Fruit fly (Drosophila melanogaster) whole organism, embryonic: ENCODE data around the gene CG9550.

Experiments used
- BtbVII ChIP-seq: fragments of 200-800 bp; sonication (Bioruptor generic); optimal IDR thresholded peaks from 3 replicates; lab custom pipeline; 2017; ENCODE audit warnings: missing biosample characterization, mild to moderate bottlenecking, missing genetic modification characterization
- CG10543 ChIP-seq: fragments of 200-800 bp; sonication (Bioruptor generic); optimal IDR thresholded peaks from 3 replicates; lab custom pipeline; 2017; ENCODE audit warnings: missing biosample characterization, mild to moderate bottlenecking, missing genetic modification characterization, moderate library complexity
- CG12299 ChIP-seq: fragments of 200-800 bp; sonication (Bioruptor generic); optimal IDR thresholded peaks from 2 replicates; lab custom pipeline; 2018; ENCODE audit warnings: missing biosample characterization, mild to moderate bottlenecking, missing genetic modification characterization
- CG12942 ChIP-seq: fragments of 200-800 bp; sonication (Bioruptor generic); optimal IDR thresholded peaks from 3 replicates; lab custom pipeline; 2016; ENCODE audit warnings: missing biosample characterization, missing genetic modification characterization
- CG13296 ChIP-seq: fragments of 200-800 bp; sonication (Bioruptor generic); optimal IDR thresholded peaks from 3 replicates; lab custom pipeline; 2018; ENCODE audit warnings: missing biosample characterization, mild to moderate bottlenecking, missing genetic modification characterization
- CG15601 ChIP-seq: fragments of 200-800 bp; sonication (Bioruptor generic); optimal IDR thresholded peaks from 3 replicates; lab custom pipeline; 2019; ENCODE audit warnings: missing biosample characterization, mild to moderate bottlenecking, missing genetic modification characterization, moderate library complexity
- CG16813 ChIP-seq: fragments of 200-800 bp; sonication (Bioruptor generic); IDR thresholded peaks from 3 replicates; pipeline ENCODE4 v1.3.6; 2022; ENCODE audit warnings: missing biosample characterization, missing genetic modification characterization; ENCODE audit not compliant: partially characterized antibody
- CG16863 ChIP-seq: fragments of 200-800 bp; sonication (Bioruptor generic); optimal IDR thresholded peaks from 3 replicates; lab custom pipeline; 2016; ENCODE audit warnings: missing biosample characterization, missing genetic modification characterization
- CG2202 ChIP-seq: fragments of 200-800 bp; sonication (Bioruptor generic); optimal IDR thresholded peaks from 2 replicates; lab custom pipeline; 2018; ENCODE audit warnings: missing biosample characterization, mild to moderate bottlenecking, missing genetic modification characterization
- CG3065 ChIP-seq: fragments of 200-800 bp; sonication (Bioruptor generic); optimal IDR thresholded peaks from 2 replicates; lab custom pipeline; 2016; ENCODE audit warnings: missing biosample characterization, missing genetic modification characterization
- CG31441 ChIP-seq: fragments of 200-800 bp; sonication (Bioruptor generic); IDR thresholded peaks from 2 replicates; pipeline ENCODE4 v1.3.6; 2022; ENCODE audit warnings: missing biosample characterization, missing genetic modification characterization
- CG4328 ChIP-seq: fragments of 200-800 bp; sonication (Bioruptor generic); optimal IDR thresholded peaks from 3 replicates; lab custom pipeline; 2017; ENCODE audit warnings: missing biosample characterization, missing genetic modification reagents, missing genetic modification characterization
- CG4854 ChIP-seq: fragments of 200-800 bp; sonication (Bioruptor generic); optimal IDR thresholded peaks from 2 replicates; lab custom pipeline; 2016; ENCODE audit warnings: missing biosample characterization, missing genetic modification characterization, inconsistent platforms
- CG6175 ChIP-seq: fragments of 200-800 bp; sonication (Bioruptor generic); IDR thresholded peaks from 3 replicates; pipeline ENCODE4 v1.3.6; 2022; ENCODE audit warnings: missing biosample characterization, missing genetic modification characterization
- CG6689 ChIP-seq: fragments of 200-800 bp; sonication (Bioruptor generic); IDR thresholded peaks from 2 replicates; pipeline ENCODE4 v1.3.6; 2022; ENCODE audit warnings: missing biosample characterization, missing genetic modification characterization
- CG6813 ChIP-seq: fragments of 200-800 bp; sonication (Bioruptor generic); optimal IDR thresholded peaks from 2 replicates; lab custom pipeline; 2017; ENCODE audit warnings: missing biosample characterization, missing genetic modification characterization, mild to moderate bottlenecking, moderate library complexity, missing genetic modification reagents
- CG9215 ChIP-seq: fragments of 200-800 bp; sonication (Bioruptor generic); IDR thresholded peaks from 2 replicates; pipeline ENCODE4 v1.3.6; 2022; ENCODE audit warnings: missing biosample characterization, missing genetic modification characterization
- Chrac-16 ChIP-seq: fragments of 200-800 bp; sonication (Bioruptor generic); optimal IDR thresholded peaks from 3 replicates; lab custom pipeline; 2016; ENCODE audit warnings: missing biosample characterization, missing genetic modification characterization
- D ChIP-seq, 2 experiments: fragments of 200-800 bp in 1 of 2; fragments of >200 bp in 1 of 2; sonication (Bioruptor generic) in 1 of 2; optimal IDR thresholded peaks; 2 replicates in 1 of 2; 3 replicates in 1 of 2; lab custom pipeline; 2017; ENCODE audit warnings: mild to moderate bottlenecking in 1 of 2, missing biosample characterization in 1 of 2, missing genetic modification characterization in 1 of 2, missing genetic modification reagents in 1 of 2
- D19A ChIP-seq: fragments of 200-800 bp; optimal IDR thresholded peaks from 3 replicates; lab custom pipeline; 2019; ENCODE audit warnings: missing biosample characterization, mild to moderate bottlenecking, missing genetic modification characterization, moderate library complexity
- D19B ChIP-seq: fragments of 200-800 bp; sonication (Bioruptor generic); optimal IDR thresholded peaks from 2 replicates; lab custom pipeline; 2017; ENCODE audit warnings: missing biosample characterization, mild to moderate bottlenecking, missing genetic modification characterization
- Dek ChIP-seq: fragments of 200-800 bp; sonication (Bioruptor generic); optimal IDR thresholded peaks from 3 replicates; lab custom pipeline; 2019; ENCODE audit warnings: missing biosample characterization, mild to moderate bottlenecking, missing genetic modification characterization, moderate library complexity
- Fer2 ChIP-seq: fragments of 200-800 bp; sonication (Bioruptor generic); optimal IDR thresholded peaks from 2 replicates; lab custom pipeline; 2018; ENCODE audit warnings: missing biosample characterization, mild to moderate bottlenecking, missing genetic modification characterization, moderate library complexity
- Gsc ChIP-seq: fragments of 200-800 bp; sonication (Bioruptor generic); IDR thresholded peaks from 2 replicates; pipeline ENCODE4 v1.3.6; 2022; ENCODE audit warnings: missing biosample characterization, missing genetic modification characterization
- Gug ChIP-seq: fragments of 200-800 bp; sonication (Bioruptor generic); IDR thresholded peaks from 4 replicates; pipeline ENCODE4 v1.3.6; 2022; ENCODE audit warnings: missing biosample characterization, missing genetic modification characterization
- Hr39 ChIP-seq: fragments of >200 bp; optimal IDR thresholded peaks from 2 replicates; lab custom pipeline; 2017
- Kr ChIP-seq: fragments of 200-800 bp; sonication (Bioruptor generic); optimal IDR thresholded peaks from 2 replicates; lab custom pipeline; 2017; ENCODE audit warnings: missing biosample characterization, mild to moderate bottlenecking, missing genetic modification characterization
- Mrtf ChIP-seq: fragments of 200-800 bp; sonication (Bioruptor generic); IDR thresholded peaks from 3 replicates; pipeline ENCODE4 v1.3.6; 2022; ENCODE audit warnings: missing biosample characterization, missing genetic modification characterization
- NFAT ChIP-seq: fragments of 200-800 bp; sonication (Bioruptor generic); IDR thresholded peaks from 2 replicates; pipeline ENCODE4 v1.3.6; 2022; ENCODE audit warnings: missing biosample characterization, missing genetic modification characterization
- Ptx1 ChIP-seq: fragments of 200-800 bp; sonication (Bioruptor generic); IDR thresholded peaks from 2 replicates; pipeline ENCODE4 v1.3.6; 2022; ENCODE audit warnings: missing biosample characterization, missing genetic modification characterization
- Sox100B ChIP-seq: fragments of 200-800 bp; sonication (Bioruptor generic); optimal IDR thresholded peaks from 3 replicates; lab custom pipeline; 2018; ENCODE audit warnings: missing biosample characterization, mild to moderate bottlenecking, missing genetic modification characterization
- Sry-δ ChIP-seq: fragments of 200-800 bp; sonication (Bioruptor generic); optimal IDR thresholded peaks from 2 replicates; lab custom pipeline; 2016; ENCODE audit warnings: missing biosample characterization, missing genetic modification characterization
- Taf1 ChIP-seq: fragments of 200-800 bp; sonication (Bioruptor generic); IDR thresholded peaks from 2 replicates; pipeline ENCODE4 v1.3.6; 2022; ENCODE audit warnings: missing biosample characterization, missing genetic modification characterization
- abd-A ChIP-seq: fragments of 200-800 bp; sonication (Bioruptor generic); optimal IDR thresholded peaks from 3 replicates; lab custom pipeline; 2019; ENCODE audit warnings: missing biosample characterization, mild to moderate bottlenecking, missing genetic modification characterization, moderate library complexity
- btn ChIP-seq: fragments of 200-800 bp; sonication (Bioruptor generic); optimal IDR thresholded peaks from 2 replicates; lab custom pipeline; 2016; ENCODE audit warnings: missing biosample characterization, missing genetic modification characterization
- cato ChIP-seq: fragments of 200-800 bp; sonication (Bioruptor generic); optimal IDR thresholded peaks from 2 replicates; lab custom pipeline; 2016; ENCODE audit warnings: missing biosample characterization, missing genetic modification characterization, borderline replicate concordance
- cg ChIP-seq: fragments of 200-800 bp; sonication (Bioruptor generic); optimal IDR thresholded peaks from 3 replicates; lab custom pipeline; 2019; ENCODE audit warnings: missing biosample characterization, mild to moderate bottlenecking, missing genetic modification characterization, moderate library complexity
- chinmo ChIP-seq: fragments of 200-800 bp; sonication (Bioruptor generic); IDR thresholded peaks from 4 replicates; pipeline ENCODE4 v1.3.6; 2022; ENCODE audit warnings: missing biosample characterization, missing genetic modification characterization; ENCODE audit not compliant: partially characterized antibody
- croc ChIP-seq: fragments of 200-800 bp; sonication (Bioruptor generic); conservative IDR thresholded peaks from 3 replicates; pipeline ENCODE4 v1.3.6; 2022; ENCODE audit warnings: missing biosample characterization, missing genetic modification characterization
- dimm ChIP-seq: fragments of 200-800 bp; sonication (Bioruptor generic); IDR thresholded peaks from 2 replicates; pipeline ENCODE4 v1.3.6; 2022; ENCODE audit warnings: missing biosample characterization, missing genetic modification characterization
- dpn ChIP-seq, 2 experiments: fragments of 200-800 bp; sonication (Bioruptor generic); optimal IDR thresholded peaks; 3 replicates each; lab custom pipeline; 2016; ENCODE audit warnings: missing biosample characterization in 2 of 2, missing genetic modification characterization in 2 of 2
- emc ChIP-seq: fragments of 200-800 bp; sonication (Bioruptor generic); optimal IDR thresholded peaks from 2 replicates; lab custom pipeline; 2016; ENCODE audit warnings: missing biosample characterization, missing genetic modification characterization
- en ChIP-seq: fragments of 200-800 bp; sonication (Bioruptor generic); optimal IDR thresholded peaks from 2 replicates; lab custom pipeline; 2016; ENCODE audit warnings: missing biosample characterization, missing genetic modification characterization
- fd3F ChIP-seq: fragments of 200-800 bp; sonication (Bioruptor generic); optimal IDR thresholded peaks from 2 replicates; lab custom pipeline; 2018; ENCODE audit warnings: missing biosample characterization, mild to moderate bottlenecking, missing genetic modification characterization, moderate library complexity
- jigr1 ChIP-seq: fragments of 200-800 bp; sonication (Bioruptor generic); IDR thresholded peaks from 3 replicates; pipeline ENCODE4 v1.3.6; 2022; ENCODE audit warnings: missing biosample characterization, missing genetic modification characterization
- kah ChIP-seq: fragments of 200-800 bp; sonication (Bioruptor generic); optimal IDR thresholded peaks from 2 replicates; lab custom pipeline; 2018; ENCODE audit warnings: missing biosample characterization, mild to moderate bottlenecking, missing genetic modification characterization
- ken ChIP-seq: fragments of 200-800 bp; sonication (Bioruptor generic); IDR thresholded peaks from 3 replicates; pipeline ENCODE4 v1.3.6; 2022; ENCODE audit warnings: missing biosample characterization, missing genetic modification characterization
- kni ChIP-seq: fragments of 200-800 bp; sonication (Bioruptor generic); optimal IDR thresholded peaks from 3 replicates; lab custom pipeline; 2017; ENCODE audit warnings: mild to moderate bottlenecking, missing biosample characterization, missing genetic modification reagents, missing genetic modification characterization
- lab ChIP-seq: fragments of 200-800 bp; sonication (Bioruptor generic); optimal IDR thresholded peaks from 3 replicates; lab custom pipeline; 2017; ENCODE audit warnings: missing biosample characterization, missing genetic modification characterization, mild to moderate bottlenecking, moderate library complexity, missing genetic modification reagents
- mirr ChIP-seq: fragments of 200-800 bp; sonication (Bioruptor generic); optimal IDR thresholded peaks from 3 replicates; lab custom pipeline; 2018; ENCODE audit warnings: missing biosample characterization, mild to moderate bottlenecking, missing genetic modification characterization
- slou ChIP-seq: fragments of 200-800 bp; sonication (Bioruptor generic); optimal IDR thresholded peaks from 3 replicates; lab custom pipeline; 2016; ENCODE audit warnings: missing biosample characterization, missing genetic modification characterization
- z ChIP-seq: fragments of 200-800 bp; sonication (Bioruptor generic); IDR thresholded peaks from 3 replicates; pipeline ENCODE4 v1.3.6; 2022; ENCODE audit warnings: missing biosample characterization, missing genetic modification characterization

CG9550 gene

dm6 chr2L:6462259-6462658 lies 34.6 kb upstream of the CG9550 start (continued):
- TF ChIP-seq CG16813 (GFP tag; lab: Robert Waterston, UW) (no peak), CG6813 (no peak), CG2202 (no peak), slou (GFP tag; lab: Kevin White, UChicago) (no peak), NFAT (GFP tag; lab: Robert Waterston, UW) (no peak), jigr1 (GFP tag; lab: Robert Waterston, UW) (no peak), Gug (no peak), CG15601 (tag; lab: Kevin White, UChicago) (peak; percentile 25), btn (GFP tag; lab: Kevin White, UChicago) (no peak), dpn (GFP tag; optimal IDR thresholded peaks at IDR 0.05; lab: Kevin White, UChicago) (no peak), fd3F (GFP tag; lab: Kevin White, UChicago) (no peak), Hr39 (no peak), Kr (GFP tag; lab: Kevin White, UChicago) (no peak), croc (no peak), CG12942 (GFP tag; lab: Kevin White, UChicago) (no peak), en (GFP tag; lab: Kevin White, UChicago) (no peak), dimm (no peak), mirr (GFP tag; lab: Kevin White, UChicago) (no peak), CG12299 (tag; lab: Kevin White, UChicago) (no peak), D (optimal IDR thresholded peaks at IDR 0.05; lab: Kevin White, UChicago) (no peak), D (GFP tag; optimal IDR thresholded peaks at IDR 0.05; lab: Kevin White, UChicago) (no peak), Ptx1 (no peak), Chrac-16 (GFP tag; lab: Kevin White, UChicago) (no peak), D19A (tag; lab: Kevin White, UChicago) (no peak), D19B (no peak), kah (no peak), Sox100B (no peak), Mrtf (GFP tag; lab: Robert Waterston, UW) (no peak), Gsc (no peak), abd-A (tag; lab: Kevin White, UChicago) (no peak), ken (GFP tag; lab: Robert Waterston, UW) (peak; percentile 21; the same call in 1 of the 3 replicates), CG31441 (GFP tag; lab: Robert Waterston, UW) (no peak), CG6175 (no peak), chinmo (GFP tag; lab: Robert Waterston, UW) (peak; percentile 78; the same call in 1 of the 4 replicates), BtbVII (no peak), Sry-δ (GFP tag; lab: Kevin White, UChicago) (no peak), Taf1 (GFP tag; lab: Robert Waterston, UW) (no peak), z (GFP tag; lab: Robert Waterston, UW) (no peak), CG13296 (GFP tag; lab: Kevin White, UChicago) (peak; percentile 36), cg (GFP tag; lab: Kevin White, UChicago) (no peak), Dek (tag; lab: Kevin White, UChicago) (no peak), kni (no peak), CG10543 (GFP tag; lab: Kevin White, UChicago) (no peak), emc (no peak), CG4854 (GFP tag; lab: Kevin White, UChicago) (no peak), CG9215 (GFP tag; lab: Robert Waterston, UW) (no peak), CG3065 (GFP tag; lab: Kevin White, UChicago) (no peak), lab (GFP tag; lab: Kevin White, UChicago) (peak; percentile 11), CG6689 (GFP tag; lab: Robert Waterston, UW) (no peak), CG4328 (GFP tag; lab: Kevin White, UChicago) (no peak), cato (no peak), Fer2 (no peak), CG16863 (GFP tag; lab: Kevin White, UChicago) (peak; percentile 23)
